Worm (Caenorhabditis elegans): Measurements from ENCODE around the gene Y57E12B.1.

Gene Y57E12B.1

ce11 chrV:6985943-6986342 lies 37.6 kb downstream of the Y57E12B.1 start, which contains the start of gene nhr-163:
Gene nhr-163 (minus strand): TSS chrV:6986043.
- no peak for TF ChIP-seq nhr-43 (tag; optimal IDR thresholded peaks at IDR 0.05; ENCODE audit: poor library complexity, severe bottlenecking)
- no peak for TF ChIP-seq ceh-16 (tag; optimal IDR thresholded peaks at IDR 0.05)
- TF ChIP-seq eor-1 (tag; optimal IDR thresholded peaks at IDR 0.05), result no peak
- TF ChIP-seq nhr-23 (tag; optimal IDR thresholded peaks at IDR 0.05), result no peak
- TF ChIP-seq elt-2 (tag; optimal IDR thresholded peaks at IDR 0.05), result no peak
- no peak for TF ChIP-seq ZK546.5 (tag; optimal IDR thresholded peaks at IDR 0.05)
- no peak for TF ChIP-seq nhr-12 (tag; optimal IDR thresholded peaks at IDR 0.05)
- TF ChIP-seq nhr-67 (tag; optimal IDR thresholded peaks at IDR 0.05), result no peak
- no peak for TF ChIP-seq lsy-12 (tag; optimal IDR thresholded peaks at IDR 0.05)
- TF ChIP-seq nfya-1 (tag; optimal IDR thresholded peaks at IDR 0.05; ENCODE audit: insufficient read depth), result no peak
- no peak for TF ChIP-seq pha-4 (tag; optimal IDR thresholded peaks at IDR 0.05)

DNA sequence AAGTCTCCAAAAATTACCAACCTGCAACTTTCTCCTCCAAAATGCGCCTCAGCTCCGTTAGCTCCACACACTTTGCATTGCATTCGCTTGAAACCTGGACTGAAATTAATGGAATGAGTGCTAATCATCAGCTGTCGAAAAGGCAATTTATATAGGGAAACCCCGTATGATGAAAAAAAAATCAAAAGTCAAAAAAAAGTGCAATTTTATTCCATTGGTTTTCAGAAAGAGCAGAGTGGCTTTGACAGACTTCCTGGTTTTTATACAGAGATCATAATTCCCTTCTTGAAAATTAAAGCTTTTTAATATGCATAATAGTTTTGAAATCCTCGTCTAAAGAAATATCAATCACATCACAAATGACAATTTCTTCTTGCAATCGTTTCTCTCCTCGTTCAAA lies 39.3 kb downstream of the Y57E12B.1 start, which contains the start of gene nhr-139:
Gene nhr-139 (minus strand): TSS at position 101 of the 400 bp plus-strand sequence.
- no peak for TF ChIP-seq aly-2 (tag; optimal IDR thresholded peaks at IDR 0.05)
- no peak for TF ChIP-seq nhr-43 (tag; optimal IDR thresholded peaks at IDR 0.05; ENCODE audit: poor library complexity, severe bottlenecking)
- no peak for TF ChIP-seq nhr-12 (tag; optimal IDR thresholded peaks at IDR 0.05)
- TF ChIP-seq nhr-23 (tag; optimal IDR thresholded peaks at IDR 0.05), result no peak
- no peak for TF ChIP-seq nhr-77 (tag; optimal IDR thresholded peaks at IDR 0.05)
- no peak for TF ChIP-seq egl-5 (tag; optimal IDR thresholded peaks at IDR 0.05)
- no peak for TF ChIP-seq nhr-76 (tag; optimal IDR thresholded peaks at IDR 0.05)
- TF ChIP-seq mml-1 (tag; optimal IDR thresholded peaks at IDR 0.05), result no peak
- TF ChIP-seq pqm-1 (tag; optimal IDR thresholded peaks at IDR 0.05), result no peak
- TF ChIP-seq ztf-4 (tag; optimal IDR thresholded peaks at IDR 0.05), result no peak
- TF ChIP-seq lin-39 (tag; optimal IDR thresholded peaks at IDR 0.05), result no peak

DNA sequence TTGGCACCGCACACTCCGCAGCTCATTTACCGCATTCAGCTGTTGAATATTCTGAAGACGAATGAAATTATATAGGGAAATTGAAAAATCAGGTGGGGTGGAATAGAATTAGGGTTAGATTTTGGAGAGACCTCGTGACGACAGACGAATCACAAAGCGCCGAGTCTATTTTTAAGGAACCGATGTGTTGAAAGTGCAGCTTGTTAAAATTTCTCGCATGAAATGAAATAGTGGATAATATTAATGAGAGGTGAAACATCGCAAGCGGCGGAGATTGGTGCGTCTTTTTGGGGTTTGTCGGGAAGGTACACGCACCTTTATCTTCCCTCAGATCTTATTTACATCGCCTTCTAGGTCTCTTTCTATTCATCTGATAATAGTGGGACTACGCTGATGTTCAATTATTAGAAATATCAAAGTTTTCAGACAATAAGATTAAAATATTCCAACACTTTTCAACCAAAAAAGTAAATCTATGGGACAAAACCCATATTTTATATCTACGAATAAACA lies 41.4 kb downstream of the Y57E12B.1 start, which contains the start of gene nhr-140:
Gene nhr-140 (minus strand): TSS at position 51 of the 513 bp plus-strand sequence.
- no peak for TF ChIP-seq nhr-25 (tag; optimal IDR thresholded peaks at IDR 0.05)
- no peak for TF ChIP-seq jun-1 (tag; optimal IDR thresholded peaks at IDR 0.05)
- no peak for TF ChIP-seq fkh-2 (tag; optimal IDR thresholded peaks at IDR 0.05)
- TF ChIP-seq unc-39 (tag; optimal IDR thresholded peaks at IDR 0.05), result no peak
- TF ChIP-seq elt-3 (tag; optimal IDR thresholded peaks at IDR 0.05), result no peak
- TF ChIP-seq elt-1 (tag; optimal IDR thresholded peaks at IDR 0.05), result peak; percentile 56
- no peak for TF ChIP-seq nhr-43 (tag; optimal IDR thresholded peaks at IDR 0.05; ENCODE audit: poor library complexity, severe bottlenecking)
- TF ChIP-seq R02D3.7 (tag; optimal IDR thresholded peaks at IDR 0.05), result no peak

- no peak for TF ChIP-seq lin-39 (tag; optimal IDR thresholded peaks at IDR 0.05)
Observed at ce11 chrV:6991771-6992170, 43.4 kb downstream of the Y57E12B.1 start, which contains the start of gene nhr-162. Gene nhr-162 (minus strand): TSS chrV:6991871.

ce11 chrV:6993999-6994398 lies 45.7 kb downstream of the Y57E12B.1 start:
- TF ChIP-seq aly-2 (tag; optimal IDR thresholded peaks at IDR 0.05) (no peak), jun-1 (tag; optimal IDR thresholded peaks at IDR 0.05) (peak; percentile 59), fkh-2 (tag; optimal IDR thresholded peaks at IDR 0.05) (no peak), hmg-11 (tag; optimal IDR thresholded peaks at IDR 0.05) (no peak), ceh-82 (tag; optimal IDR thresholded peaks at IDR 0.05) (no peak), ceh-9 (tag; optimal IDR thresholded peaks at IDR 0.05) (no peak), nhr-28 (tag; optimal IDR thresholded peaks at IDR 0.05) (no peak), pha-4 (tag; optimal IDR thresholded peaks at IDR 0.05) (peak; percentile 37), ceh-28 (tag; optimal IDR thresholded peaks at IDR 0.05) (no peak), unc-62 (GFP tag; optimal IDR thresholded peaks at IDR 0.05) (no peak), tbx-2 (tag; optimal IDR thresholded peaks at IDR 0.05) (no peak), nhr-25 (tag; optimal IDR thresholded peaks at IDR 0.05) (peak; percentile 74), nhr-43 (tag; optimal IDR thresholded peaks at IDR 0.05; ENCODE audit: poor library complexity, severe bottlenecking) (peak; percentile 75), snpc-4 (tag; optimal IDR thresholded peaks at IDR 0.05) (no peak), fkh-10 (GFP tag; optimal IDR thresholded peaks at IDR 0.05) (no peak), R02D3.7 (tag; optimal IDR thresholded peaks at IDR 0.05) (no peak), daf-12 (tag; optimal IDR thresholded peaks at IDR 0.05) (no peak), egl-5 (tag; optimal IDR thresholded peaks at IDR 0.05) (no peak), zag-1 (tag; optimal IDR thresholded peaks at IDR 0.05) (no peak), ama-1 (optimal IDR thresholded peaks at IDR 0.05) (no peak), unc-39 (tag; optimal IDR thresholded peaks at IDR 0.05) (no peak), ZK546.5 (tag; optimal IDR thresholded peaks at IDR 0.05) (no peak), ztf-4 (tag; optimal IDR thresholded peaks at IDR 0.05) (no peak), skn-1 (tag; optimal IDR thresholded peaks at IDR 0.05) (no peak), mml-1 (tag; optimal IDR thresholded peaks at IDR 0.05) (no peak), elt-1 (tag; optimal IDR thresholded peaks at IDR 0.05) (no peak), pqm-1 (tag; optimal IDR thresholded peaks at IDR 0.05) (peak; percentile 89), nhr-237 (tag; optimal IDR thresholded peaks at IDR 0.05) (no peak), nfya-1 (tag; optimal IDR thresholded peaks at IDR 0.05; ENCODE audit: insufficient read depth) (peak; percentile 13), lin-15B (tag; optimal IDR thresholded peaks at IDR 0.05) (no peak), egl-27 (tag; optimal IDR thresholded peaks at IDR 0.05) (peak; percentile 86), nhr-77 (tag; optimal IDR thresholded peaks at IDR 0.05) (no peak), nhr-11 (tag; optimal IDR thresholded peaks at IDR 0.05) (no peak), nhr-67 (tag; optimal IDR thresholded peaks at IDR 0.05) (no peak)
